Worm (Caenorhabditis elegans): ENCODE data around the gene ZK899.3.

The ZK899.3 gene

DNA sequence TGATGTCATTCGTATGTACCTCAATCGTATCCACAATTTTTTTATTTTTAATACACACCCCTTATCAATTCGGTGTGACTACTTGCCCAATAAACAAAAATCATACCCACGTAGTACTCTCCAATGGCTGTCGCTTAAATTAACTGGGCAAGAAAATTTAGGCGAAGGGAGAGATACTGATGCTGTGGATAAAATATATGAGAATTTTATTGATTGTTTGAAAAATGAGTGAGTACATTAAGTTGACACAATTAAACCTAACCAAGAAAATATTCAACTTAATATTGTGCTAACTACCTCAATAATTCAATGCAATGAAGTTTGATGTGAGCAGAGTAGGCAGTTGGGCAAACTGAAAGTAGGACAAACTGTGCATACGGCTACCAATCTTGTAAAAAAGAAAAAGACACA, 12.8 kb downstream of the ZK899.3 start (continued):
- TF ChIP-seq unc-62 (GFP tag; optimal IDR thresholded peaks at IDR 0.05 in 1 of 2) (peak; percentile 83 to 99), unc-62 (tag; optimal IDR thresholded peaks at IDR 0.05) (peak; percentile 87), F26F4.8 (GFP tag; conservative IDR thresholded peaks at IDR 0.05) (no peak), zfp-3 (GFP tag; conservative IDR thresholded peaks at IDR 0.05) (peak; percentile 95), dmd-9 (GFP tag; IDR thresholded peaks at IDR 0.05) (peak; percentile 92), dpl-1 (GFP tag; optimal IDR thresholded peaks at IDR 0.05) (peak; percentile 75), arid-1 (GFP tag; conservative IDR thresholded peaks at IDR 0.05) (peak; percentile 90), dve-1 (tag; optimal IDR thresholded peaks at IDR 0.05; ENCODE audit: insufficient read depth) (peak; percentile 100), tag-97 (GFP tag; IDR thresholded peaks at IDR 0.05) (peak; percentile 92; the same call in 1 of the 2 replicates), lir-3 (tag; optimal IDR thresholded peaks at IDR 0.05) (peak; percentile 95), ceh-62 (tag; optimal IDR thresholded peaks at IDR 0.05) (no peak), mep-1 (tag; optimal IDR thresholded peaks at IDR 0.05) (peak; percentile 100), aha-1 (tag) (peak; percentile 100), ama-1 (optimal IDR thresholded peaks at IDR 0.05) (no peak), ceh-28 (tag; optimal IDR thresholded peaks at IDR 0.05) (peak; percentile 97), unc-39 (tag; optimal IDR thresholded peaks at IDR 0.05) (peak; percentile 98), zfp-2 (tag; optimal IDR thresholded peaks at IDR 0.05) (peak; percentile 89), mdt-29 (GFP tag; IDR thresholded peaks at IDR 0.05) (peak; percentile 95), Y75B8A.6 (GFP tag; IDR thresholded peaks at IDR 0.05) (peak; percentile 78; the same call in 1 of the 2 replicates), aly-2 (tag; optimal IDR thresholded peaks at IDR 0.05) (peak; percentile 35), nhr-28 (tag; optimal IDR thresholded peaks at IDR 0.05) (peak; percentile 95), nhr-111 (GFP tag; optimal IDR thresholded peaks at IDR 0.05) (peak; percentile 3), pqm-1 (tag; optimal IDR thresholded peaks at IDR 0.05) (peak; percentile 69), snpc-4 (tag; optimal IDR thresholded peaks at IDR 0.05) (no peak), T26A8.4 (GFP tag; IDR thresholded peaks at IDR 0.05) (peak; percentile 100), tra-1 (GFP tag; IDR thresholded peaks at IDR 0.05) (peak; percentile 98), mxl-3 (GFP tag; optimal IDR thresholded peaks at IDR 0.05) (peak; percentile 95), daf-19 (GFP tag; conservative IDR thresholded peaks at IDR 0.05) (peak; percentile 98), cey-2 (tag; optimal IDR thresholded peaks at IDR 0.05; ENCODE audit: borderline replicate concordance, insufficient read depth) (peak; percentile 72), nhr-102 (tag; optimal IDR thresholded peaks at IDR 0.05) (peak; percentile 100), ceh-20 (GFP tag; IDR thresholded peaks at IDR 0.05) (peak; percentile 98), nhr-237 (tag; optimal IDR thresholded peaks at IDR 0.05) (peak; percentile 91), ceh-32 (tag; optimal IDR thresholded peaks at IDR 0.05; ENCODE audit: poor library complexity) (peak; percentile 92), mes-2 (tag; optimal IDR thresholded peaks at IDR 0.05; ENCODE audit: poor library complexity, severe bottlenecking) (peak; percentile 98), mxl-2 (GFP tag; conservative IDR thresholded peaks at IDR 0.05) (peak; percentile 88), dmd-6 (GFP tag; IDR thresholded peaks at IDR 0.05) (peak; percentile 97), rbr-2 (tag; optimal IDR thresholded peaks at IDR 0.05) (peak; percentile 99), daf-16 (GFP tag; optimal IDR thresholded peaks at IDR 0.05) (peak; percentile 98 to 99), daf-16 (tag; optimal IDR thresholded peaks at IDR 0.05) (peak; percentile 99), Y5F2A.4 (GFP tag; optimal IDR thresholded peaks at IDR 0.05) (peak; percentile 95), ZK546.5 (tag; optimal IDR thresholded peaks at IDR 0.05) (peak; percentile 36 to 85), egl-27 (tag; optimal IDR thresholded peaks at IDR 0.05) (peak; percentile 73), ztf-7 (tag; optimal IDR thresholded peaks at IDR 0.05) (peak; percentile 97), fkh-10 (GFP tag; optimal IDR thresholded peaks at IDR 0.05) (peak; percentile 99), egl-43 (GFP tag; IDR thresholded peaks at IDR 0.05) (peak; percentile 96), nhr-10 (tag; optimal IDR thresholded peaks at IDR 0.05) (peak; percentile 100), nhr-6 (tag; optimal IDR thresholded peaks at IDR 0.05) (peak; percentile 94), ceh-44 (GFP tag; IDR thresholded peaks at IDR 0.05) (peak; percentile 59; the same call in 1 of the 2 replicates), nhr-42 (GFP tag; IDR thresholded peaks at IDR 0.05) (peak; percentile 99), Y48G9A.11 (GFP tag; IDR thresholded peaks at IDR 0.05) (peak; percentile 71), zag-1 (tag; optimal IDR thresholded peaks at IDR 0.05) (peak; percentile 98), nhr-48 (tag; optimal IDR thresholded peaks at IDR 0.05) (peak; percentile 98)

Measured in whole organism, L4 larva.